Worm (Caenorhabditis elegans) whole organism, L2 larva: ENCODE measurements around the gene tag-65.

Experiments
- C34F6.9 ChIP-seq: fragments of 150-350 bp; optimal IDR thresholded peaks from 2 replicates; lab custom pipeline; 2014; ENCODE audit warnings: missing biosample characterization, missing genetic modification characterization
- F13H6.1 ChIP-seq: sonication (generic microtip); optimal IDR thresholded peaks from 2 replicates; lab custom pipeline; 2016; ENCODE audit warnings: missing genetic modification characterization, missing compliant biosample characterization
- R02D3.7 ChIP-seq: fragments of 150-350 bp; optimal IDR thresholded peaks from 2 replicates; lab custom pipeline; 2014; ENCODE audit warnings: missing biosample characterization, missing genetic modification characterization
- Y55F3AM.14 ChIP-seq: fragments of 200-800 bp; sonication (Bioruptor generic); optimal IDR thresholded peaks from 2 replicates; lab custom pipeline; 2018; ENCODE audit warnings: mild to moderate bottlenecking, missing genetic modification characterization, missing compliant biosample characterization
- ZK546.5 ChIP-seq: sonication (generic microtip); optimal IDR thresholded peaks from 2 replicates; lab custom pipeline; 2017; ENCODE audit warnings: missing biosample characterization, missing genetic modification characterization
- aly-2 ChIP-seq: fragments of 150-350 bp; optimal IDR thresholded peaks from 2 replicates; lab custom pipeline; 2014; ENCODE audit warnings: missing biosample characterization, missing genetic modification characterization
- ama-1 ChIP-seq: fragments of 150-350 bp; optimal IDR thresholded peaks from 2 replicates; lab custom pipeline; 2018; ENCODE audit warnings: inconsistent platforms
- ceh-16 ChIP-seq: fragments of 150-350 bp; optimal IDR thresholded peaks from 2 replicates; lab custom pipeline; 2014; ENCODE audit warnings: missing biosample characterization, missing genetic modification characterization
- ceh-82 ChIP-seq: fragments of 150-350 bp; optimal IDR thresholded peaks from 2 replicates; lab custom pipeline; 2014; ENCODE audit warnings: missing biosample characterization, missing genetic modification characterization
- crh-2 ChIP-seq: sonication (generic microtip); optimal IDR thresholded peaks from 2 replicates; lab custom pipeline; 2017; ENCODE audit warnings: missing biosample characterization, missing genetic modification characterization
- dmd-4 ChIP-seq: sonication (generic microtip); optimal IDR thresholded peaks from 2 replicates; lab custom pipeline; 2017; ENCODE audit warnings: missing biosample characterization, missing genetic modification characterization
- elt-1 ChIP-seq: fragments of 150-350 bp; optimal IDR thresholded peaks from 2 replicates; lab custom pipeline; 2014; ENCODE audit warnings: missing biosample characterization, missing genetic modification characterization
- elt-3 ChIP-seq: sonication (generic microtip); optimal IDR thresholded peaks from 2 replicates; lab custom pipeline; 2017; ENCODE audit warnings: missing biosample characterization, missing genetic modification characterization
- fos-1 ChIP-seq: fragments of 150-350 bp; optimal IDR thresholded peaks from 2 replicates; lab custom pipeline; 2014; ENCODE audit warnings: missing biosample characterization, missing genetic modification characterization
- gmeb-1 ChIP-seq: fragments of 150-350 bp; optimal IDR thresholded peaks from 2 replicates; lab custom pipeline; 2014; ENCODE audit warnings: missing biosample characterization, missing genetic modification characterization
- lin-11 ChIP-seq: fragments of 150-350 bp; sonication (generic microtip); optimal IDR thresholded peaks from 2 replicates; lab custom pipeline; 2014; ENCODE audit warnings: missing biosample characterization, missing genetic modification characterization, inconsistent platforms, mixed read lengths
- lin-39 ChIP-seq: fragments of 150-350 bp; optimal IDR thresholded peaks from 2 replicates; lab custom pipeline; 2014; ENCODE audit warnings: missing biosample characterization, missing genetic modification reagents, missing genetic modification characterization
- lsy-2 ChIP-seq, 2 experiments: fragments of 150-350 bp in 1 of 2; sonication (generic microtip) in 1 of 2; optimal IDR thresholded peaks; 2 replicates each; lab custom pipeline; 2014 to 2017; ENCODE audit warnings: missing biosample characterization in 2 of 2, missing genetic modification characterization in 2 of 2
- mab-5 ChIP-seq: fragments of 150-350 bp; optimal IDR thresholded peaks from 2 replicates; lab custom pipeline; 2014; ENCODE audit warnings: missing biosample characterization, missing genetic modification characterization
- mbf-1 ChIP-seq: sonication (generic microtip); optimal IDR thresholded peaks from 2 replicates; lab custom pipeline; 2017; ENCODE audit warnings: missing biosample characterization, missing genetic modification characterization
- nhr-12 ChIP-seq: fragments of 150-350 bp; optimal IDR thresholded peaks from 2 replicates; lab custom pipeline; 2014; ENCODE audit warnings: missing biosample characterization, missing genetic modification characterization
- nhr-23 ChIP-seq: fragments of 150-350 bp; optimal IDR thresholded peaks from 2 replicates; lab custom pipeline; 2014; ENCODE audit warnings: missing biosample characterization, missing genetic modification reagents, missing genetic modification characterization
- nhr-237 ChIP-seq: fragments of 150-350 bp; optimal IDR thresholded peaks from 2 replicates; lab custom pipeline; 2014; ENCODE audit warnings: missing biosample characterization, missing genetic modification characterization
- nhr-77 ChIP-seq: fragments of 150-350 bp; optimal IDR thresholded peaks from 2 replicates; lab custom pipeline; 2014; ENCODE audit warnings: missing biosample characterization, missing genetic modification characterization
- peb-1 ChIP-seq: fragments of 150-350 bp; optimal IDR thresholded peaks from 2 replicates; lab custom pipeline; 2014; ENCODE audit warnings: missing biosample characterization, missing genetic modification characterization
- sem-4 ChIP-seq: fragments of 150-350 bp; optimal IDR thresholded peaks from 2 replicates; lab custom pipeline; 2014; ENCODE audit warnings: missing biosample characterization, missing genetic modification reagents, missing genetic modification characterization
- skn-1 ChIP-seq: sonication (generic microtip); optimal IDR thresholded peaks from 2 replicates; lab custom pipeline; 2017; ENCODE audit warnings: missing biosample characterization, missing genetic modification characterization
- sma-3 ChIP-seq: sonication (generic microtip); optimal IDR thresholded peaks from 2 replicates; lab custom pipeline; 2016; ENCODE audit warnings: missing genetic modification reagents, missing genetic modification characterization, missing compliant biosample characterization
- sma-9 ChIP-seq, 2 experiments: fragments of 150-350 bp in 1 of 2; sonication (generic microtip) in 1 of 2; optimal IDR thresholded peaks; 2 replicates each; lab custom pipeline; 2014 to 2016; ENCODE audit warnings: missing genetic modification characterization in 2 of 2, mild to moderate bottlenecking in 1 of 2, missing biosample characterization in 1 of 2, missing compliant biosample characterization in 1 of 2, missing genetic modification reagents in 1 of 2, moderate library complexity in 1 of 2
- snpc-4 ChIP-seq: fragments of 150-350 bp; optimal IDR thresholded peaks from 2 replicates; lab custom pipeline; 2014; ENCODE audit warnings: missing biosample characterization, missing genetic modification characterization
- unc-39 ChIP-seq: fragments of 150-350 bp; optimal IDR thresholded peaks from 2 replicates; lab custom pipeline; 2014; ENCODE audit warnings: missing biosample characterization, missing genetic modification characterization
- unc-62 ChIP-seq: fragments of 150-350 bp; optimal IDR thresholded peaks from 2 replicates; lab custom pipeline; 2014; ENCODE audit warnings: missing biosample characterization, missing genetic modification reagents, missing genetic modification characterization
- zag-1 ChIP-seq: fragments of 150-350 bp; optimal IDR thresholded peaks from 2 replicates; lab custom pipeline; 2014; ENCODE audit warnings: missing biosample characterization, missing genetic modification characterization
- ztf-1 ChIP-seq: fragments of 200-800 bp; sonication (Bioruptor generic); conservative IDR thresholded peaks from 2 replicates; pipeline ENCODE4 v1.3.6; 2022; ENCODE audit warnings: missing genetic modification characterization, missing compliant biosample characterization
- ztf-11 ChIP-seq: sonication (generic microtip); optimal IDR thresholded peaks from 2 replicates; lab custom pipeline; 2017; ENCODE audit warnings: missing biosample characterization, missing genetic modification characterization
- ztf-4 ChIP-seq: fragments of 150-350 bp; optimal IDR thresholded peaks from 2 replicates; lab custom pipeline; 2014; ENCODE audit warnings: missing biosample characterization, missing genetic modification characterization

The tag-65 gene

DNA sequence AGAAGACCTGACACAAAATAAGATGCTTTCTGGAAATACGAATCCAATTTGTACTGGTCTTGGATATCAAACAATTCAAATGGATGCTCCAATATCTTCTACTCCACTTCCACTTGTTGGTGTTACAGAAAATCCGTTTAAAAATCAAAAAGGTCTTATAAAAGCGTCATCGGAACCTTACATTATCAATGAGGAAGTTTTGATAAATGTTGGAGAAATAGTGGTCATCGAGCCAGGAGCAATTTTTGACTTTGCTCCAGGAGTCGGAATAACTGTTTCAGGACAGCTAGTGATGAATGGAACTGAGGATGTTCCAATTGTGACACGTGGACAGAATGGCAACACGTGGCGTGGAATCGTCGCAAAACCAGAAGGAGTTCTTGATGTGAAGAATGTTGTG is 15.7 kb upstream of the tag-65 start:
- no peak for TF ChIP-seq F13H6.1 (tag; lab: Kevin White, UChicago)
- TF ChIP-seq C34F6.9 (tag; lab: Kevin White, UChicago) = no peak
- no peak for TF ChIP-seq ztf-1 (GFP tag; lab: Robert Waterston, UW)
- no peak for TF ChIP-seq nhr-12 (tag; lab: Kevin White, UChicago)
- TF ChIP-seq gmeb-1 = no peak
- no peak for TF ChIP-seq Y55F3AM.14 (GFP tag; lab: Kevin White, UChicago)
- no peak for TF ChIP-seq sma-3
- TF ChIP-seq ztf-11 = no peak
- TF ChIP-seq lin-11 (tag; lab: Kevin White, UChicago) = no peak
- no peak for TF ChIP-seq peb-1 (tag; lab: Kevin White, UChicago)
- no peak for TF ChIP-seq elt-3 (tag; lab: Kevin White, UChicago)
- no peak for TF ChIP-seq skn-1
- no peak for TF ChIP-seq sem-4 (tag; lab: Kevin White, UChicago)
- no peak for TF ChIP-seq aly-2
- no peak for TF ChIP-seq sma-9 (GFP tag; optimal IDR thresholded peaks at IDR 0.05; lab: Kevin White, UChicago)
- TF ChIP-seq sma-9 (tag; optimal IDR thresholded peaks at IDR 0.05; lab: Kevin White, UChicago) = no peak
- TF ChIP-seq ceh-82 (tag; lab: Kevin White, UChicago) = no peak
- no peak for TF ChIP-seq lsy-2 (tag; optimal IDR thresholded peaks at IDR 0.05; lab: Kevin White, UChicago)
- TF ChIP-seq elt-1 (tag; lab: Kevin White, UChicago) = no peak
- no peak for TF ChIP-seq crh-2 (tag; lab: Kevin White, UChicago)
- no peak for TF ChIP-seq ztf-4

DNA sequence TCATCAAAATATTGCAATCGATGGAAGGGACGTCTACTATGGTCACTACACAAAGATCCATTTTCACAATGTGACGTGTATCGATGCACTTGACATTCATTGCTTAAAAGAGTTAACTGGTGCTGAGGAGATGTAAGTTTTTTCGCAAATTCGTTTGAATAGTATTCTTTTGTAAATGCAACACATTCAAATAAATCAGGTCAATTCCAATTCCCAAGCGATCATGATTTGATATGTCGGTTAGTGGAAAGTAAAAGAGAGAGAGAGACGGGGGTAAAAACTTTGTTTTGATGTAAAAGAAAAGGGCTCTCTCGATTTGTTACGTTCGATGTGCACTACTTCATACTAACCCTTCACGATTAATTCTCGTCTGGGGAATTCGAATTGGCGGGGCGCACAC is 11.9 kb upstream of the tag-65 start:
- TF ChIP-seq dmd-4 = no peak
- no peak for TF ChIP-seq lsy-2 (tag; optimal IDR thresholded peaks at IDR 0.05; lab: Kevin White, UChicago)
- no peak for TF ChIP-seq ama-1
- TF ChIP-seq unc-62 (GFP tag; lab: Kevin White, UChicago) = no peak
- no peak for TF ChIP-seq zag-1 (tag; lab: Kevin White, UChicago)
- TF ChIP-seq skn-1 = no peak
- TF ChIP-seq peb-1 (tag; lab: Kevin White, UChicago) = no peak
- no peak for TF ChIP-seq R02D3.7 (tag; lab: Kevin White, UChicago)
- no peak for TF ChIP-seq ZK546.5
- TF ChIP-seq gmeb-1 = no peak
- no peak for TF ChIP-seq unc-39 (tag; lab: Kevin White, UChicago)
- TF ChIP-seq nhr-23 = no peak
- TF ChIP-seq sem-4 (tag; lab: Kevin White, UChicago) = no peak
- TF ChIP-seq crh-2 (tag; lab: Kevin White, UChicago) = no peak
- TF ChIP-seq ceh-16 = no peak
- TF ChIP-seq ztf-1 (GFP tag; lab: Robert Waterston, UW) = no peak
- no peak for TF ChIP-seq nhr-237 (tag; lab: Kevin White, UChicago)
- no peak for TF ChIP-seq ceh-82 (tag; lab: Kevin White, UChicago)
- no peak for TF ChIP-seq fos-1
- TF ChIP-seq, all 48 proteins: peak for 0

DNA sequence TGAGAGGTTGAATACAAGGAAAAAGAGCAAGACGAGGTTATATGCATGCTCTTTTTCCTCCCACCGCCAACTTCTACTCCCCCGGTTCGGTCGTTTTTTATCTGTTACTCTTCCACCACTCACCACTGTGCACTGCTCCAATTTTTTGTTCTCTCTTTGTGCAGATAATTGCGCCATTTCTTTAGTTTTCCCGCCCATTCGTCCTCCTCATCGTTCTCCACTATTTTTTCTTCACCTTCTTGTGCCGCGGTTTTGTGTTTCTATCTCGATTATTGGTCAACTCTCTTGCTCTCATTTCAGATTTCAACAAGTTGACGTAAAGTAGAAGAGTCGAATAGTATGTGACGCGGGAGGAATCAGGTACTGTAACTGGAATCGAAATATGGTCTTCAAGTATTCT is 11.2 kb upstream of the tag-65 start, which contains the start of gene T01D3.1:
T01D3.1 (plus strand) TSS at position 301 of the 400 bp plus-strand sequence.
- no peak for TF ChIP-seq ztf-4
- TF ChIP-seq nhr-12 (tag; lab: Kevin White, UChicago) = no peak
- TF ChIP-seq nhr-77 (tag; lab: Kevin White, UChicago) = no peak
- no peak for TF ChIP-seq nhr-237 (tag; lab: Kevin White, UChicago)

DNA sequence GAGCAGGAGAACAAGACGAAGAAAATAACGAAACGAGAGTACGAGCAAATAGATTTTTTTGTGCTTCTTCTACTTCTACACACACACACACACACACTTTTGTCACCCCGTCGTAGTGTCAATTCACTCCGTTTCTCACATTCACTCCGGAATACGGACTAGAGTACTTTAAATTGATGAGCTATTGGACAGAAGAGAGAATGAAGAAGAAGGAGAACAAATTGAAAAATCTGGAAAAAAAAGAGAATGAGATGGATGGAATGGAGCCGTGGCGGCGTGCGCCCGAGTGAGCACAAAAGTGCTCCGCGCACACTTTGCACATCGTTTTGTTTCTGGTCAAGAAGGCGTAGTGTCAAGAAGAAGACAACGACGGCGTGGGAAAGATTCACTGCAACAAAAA is 9.1 kb upstream of the tag-65 start:
- no peak for TF ChIP-seq nhr-23
- TF ChIP-seq peb-1 (tag; lab: Kevin White, UChicago) = no peak
- TF ChIP-seq ZK546.5 = no peak
- no peak for TF ChIP-seq crh-2 (tag; lab: Kevin White, UChicago)
- TF ChIP-seq elt-1 (tag; lab: Kevin White, UChicago) = no peak
- TF ChIP-seq mbf-1 (tag; lab: Kevin White, UChicago) = no peak
- TF ChIP-seq F13H6.1 (tag; lab: Kevin White, UChicago) = no peak
- TF ChIP-seq C34F6.9 (tag; lab: Kevin White, UChicago) = no peak
- TF ChIP-seq mab-5 (tag; lab: Kevin White, UChicago) = no peak
- no peak for TF ChIP-seq snpc-4 (tag; lab: Kevin White, UChicago)
- no peak for TF ChIP-seq aly-2
- TF ChIP-seq ceh-82 (tag; lab: Kevin White, UChicago) = no peak
- TF ChIP-seq fos-1 = no peak
- TF ChIP-seq lin-39 (tag; lab: Kevin White, UChicago) = no peak
- TF ChIP-seq nhr-12 (tag; lab: Kevin White, UChicago) = no peak
